Fruit fly (Drosophila melanogaster) ovary, adult (tissue): Measurements from ENCODE around the gene lawc.

Experiments
- CG17801 ChIP-seq: fragments of 200-800 bp; optimal IDR thresholded peaks from 2 replicates; lab custom pipeline; 2019; ENCODE audit warnings: missing biosample characterization, mild to moderate bottlenecking, missing genetic modification characterization, moderate library complexity; ENCODE audit not compliant: partially characterized antibody

The lawc gene

DNA sequence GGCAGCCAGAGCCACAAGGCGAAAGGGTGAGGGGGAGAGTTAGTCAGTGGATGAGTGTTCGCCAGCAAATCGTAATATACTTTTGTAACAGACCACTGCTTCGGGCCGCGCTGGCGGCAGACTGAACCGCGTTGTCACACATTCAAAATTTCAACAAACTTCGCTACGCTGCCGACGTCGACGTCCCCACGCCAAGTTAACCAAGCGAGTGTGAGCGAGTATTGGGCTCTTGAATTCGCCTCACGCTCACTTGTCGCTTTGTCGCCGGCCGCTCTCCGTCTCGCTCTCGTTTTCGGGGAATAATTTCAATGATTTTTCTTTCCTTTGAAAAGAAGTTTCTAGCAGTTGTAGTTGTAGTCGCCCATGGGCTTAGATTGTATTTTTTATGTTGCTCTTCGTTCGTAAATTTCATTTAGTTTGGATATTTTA is at the start of gene lawc:
TSS of gene lawc (minus strand) at position 127 of the 429 bp plus-strand sequence.
- TF ChIP-seq CG17801 (GFP tag; lab: Kevin White, UChicago) = peak; percentile 96

DNA sequence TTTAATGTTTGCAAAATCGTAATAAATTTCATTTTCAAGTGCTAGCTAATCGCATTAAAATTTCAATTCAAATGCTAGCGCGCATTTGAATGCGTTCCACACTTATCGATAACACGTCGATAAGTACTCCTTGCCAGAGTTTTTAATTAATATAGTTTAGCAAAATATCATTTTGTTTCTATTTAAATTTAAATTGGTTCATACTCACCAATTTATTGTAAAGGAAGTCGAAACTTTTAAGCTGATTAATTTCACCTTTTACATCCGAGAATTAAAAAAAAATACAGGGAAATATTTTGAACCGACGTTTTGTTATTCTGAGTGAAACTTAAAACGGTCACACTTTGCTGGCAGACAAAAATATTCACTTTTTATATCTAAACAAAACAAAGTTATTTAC is 49.7 kb upstream of the lawc start, which contains the start of gene Es2:
TSS of gene Es2 (plus strand) at position 333 of the 400 bp plus-strand sequence.
- no peak for TF ChIP-seq CG17801 (GFP tag; lab: Kevin White, UChicago)

- no peak for TF ChIP-seq CG17801 (GFP tag; lab: Kevin White, UChicago)
Observed at dm6 chrX:8460686-8461085, 49.2 kb upstream of the lawc start, which contains the start of gene CG15347. TSS of gene CG15347 (minus strand) at chrX:8460898.

DNA sequence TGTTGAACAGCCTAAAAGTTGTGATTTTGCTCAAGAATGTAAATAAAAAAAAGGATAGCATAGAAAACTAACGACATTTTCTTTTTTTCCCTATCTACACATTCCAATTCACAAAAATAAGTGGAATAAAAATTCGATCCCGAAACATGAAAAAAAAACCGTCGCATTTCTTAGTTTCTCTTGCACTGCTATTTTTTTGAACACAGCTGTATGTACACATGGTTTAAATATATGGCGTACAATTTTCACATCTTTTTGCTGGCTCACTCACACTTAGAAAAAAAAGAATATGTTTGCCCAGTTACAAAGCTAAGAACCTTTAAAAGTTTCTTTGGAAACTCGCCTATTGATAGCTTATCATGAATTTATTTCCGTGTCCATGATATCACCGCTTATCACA is 48.8 kb upstream of the lawc start:
- no peak for TF ChIP-seq CG17801 (GFP tag; lab: Kevin White, UChicago)

DNA sequence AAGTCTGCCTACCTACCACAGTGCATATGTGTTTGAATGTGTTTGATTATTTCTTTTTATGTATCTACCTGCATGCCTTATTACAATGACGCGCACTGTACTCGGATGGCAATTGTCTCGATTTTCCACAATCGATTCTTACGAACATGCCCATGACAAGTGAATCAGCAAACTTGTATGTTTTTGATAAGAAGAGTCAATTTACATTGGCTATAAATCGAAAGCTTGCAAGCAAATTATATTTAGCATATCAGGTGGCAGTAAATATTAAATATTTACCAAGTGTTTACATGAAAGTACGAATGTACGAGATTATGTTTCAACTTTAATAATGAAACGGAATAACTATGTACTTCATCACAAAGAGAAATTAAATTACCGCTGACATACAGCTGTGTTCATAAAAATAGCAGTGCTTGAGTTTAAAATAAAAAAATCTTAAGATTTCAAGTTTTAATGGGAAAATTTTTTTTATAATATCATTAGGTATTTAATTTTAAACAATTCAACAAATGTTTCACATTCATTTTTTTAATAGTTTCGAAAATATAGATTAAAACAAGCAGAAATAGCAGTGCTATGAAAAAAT is 48.1 kb upstream of the lawc start:
- TF ChIP-seq CG17801 (GFP tag; lab: Kevin White, UChicago) = no peak

- no peak for TF ChIP-seq CG17801 (GFP tag; lab: Kevin White, UChicago)
Observed at dm6 chrX:8457532-8457931, 46.1 kb upstream of the lawc start, which contains the start of gene CG32713. TSS of gene CG32713 (minus strand) at chrX:8457632.

DNA sequence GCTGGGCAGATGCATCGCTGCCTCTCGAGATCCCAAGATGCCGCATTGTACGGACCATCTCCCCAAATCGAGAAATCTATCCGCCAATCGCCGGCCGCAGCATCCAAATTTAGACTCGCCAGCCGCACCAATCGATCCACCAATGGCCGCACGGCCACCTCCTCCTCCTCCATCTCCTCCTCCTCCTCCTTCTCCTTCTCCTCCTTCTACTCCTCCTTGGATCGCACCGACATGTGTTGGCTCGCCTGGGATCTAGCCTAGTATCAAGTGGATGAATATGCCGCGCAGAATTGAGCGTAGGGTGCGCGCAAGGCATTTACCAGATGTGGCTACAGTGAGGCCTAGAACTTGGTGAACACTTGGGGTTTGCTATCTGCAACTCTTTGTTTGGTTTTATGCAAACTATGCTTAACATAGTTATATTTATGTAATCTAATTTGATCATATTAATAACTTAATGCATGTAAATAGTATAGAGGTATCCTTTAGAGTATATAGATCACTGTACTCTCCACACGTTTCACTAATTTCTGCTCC is 43.6 kb upstream of the lawc start, which contains the start of gene org-1:
TSS of gene org-1 (minus strand) at position 51 of the 537 bp plus-strand sequence.
- peak; percentile 89 for TF ChIP-seq CG17801 (GFP tag; lab: Kevin White, UChicago)

DNA sequence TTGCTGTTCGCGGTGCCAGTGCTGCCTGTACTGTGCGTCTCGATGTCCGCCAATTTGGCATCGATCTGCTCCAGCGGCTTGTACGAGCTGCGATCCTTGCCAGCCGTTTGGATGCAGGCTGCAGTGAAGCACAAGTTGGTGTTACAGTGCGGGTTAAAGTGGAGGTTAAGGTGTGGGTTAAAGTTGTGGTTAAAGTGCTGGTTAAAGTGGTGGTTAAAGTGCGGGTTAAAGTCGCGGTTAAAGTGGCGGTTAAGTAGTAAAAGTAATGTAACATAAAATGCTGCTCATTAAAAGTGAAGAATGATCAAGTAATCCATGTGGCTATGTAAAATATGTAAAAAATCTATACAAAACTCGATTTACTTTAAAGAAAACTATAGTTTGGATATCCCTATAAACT is 40.7 kb upstream of the lawc start:
- no peak for TF ChIP-seq CG17801 (GFP tag; lab: Kevin White, UChicago)

DNA sequence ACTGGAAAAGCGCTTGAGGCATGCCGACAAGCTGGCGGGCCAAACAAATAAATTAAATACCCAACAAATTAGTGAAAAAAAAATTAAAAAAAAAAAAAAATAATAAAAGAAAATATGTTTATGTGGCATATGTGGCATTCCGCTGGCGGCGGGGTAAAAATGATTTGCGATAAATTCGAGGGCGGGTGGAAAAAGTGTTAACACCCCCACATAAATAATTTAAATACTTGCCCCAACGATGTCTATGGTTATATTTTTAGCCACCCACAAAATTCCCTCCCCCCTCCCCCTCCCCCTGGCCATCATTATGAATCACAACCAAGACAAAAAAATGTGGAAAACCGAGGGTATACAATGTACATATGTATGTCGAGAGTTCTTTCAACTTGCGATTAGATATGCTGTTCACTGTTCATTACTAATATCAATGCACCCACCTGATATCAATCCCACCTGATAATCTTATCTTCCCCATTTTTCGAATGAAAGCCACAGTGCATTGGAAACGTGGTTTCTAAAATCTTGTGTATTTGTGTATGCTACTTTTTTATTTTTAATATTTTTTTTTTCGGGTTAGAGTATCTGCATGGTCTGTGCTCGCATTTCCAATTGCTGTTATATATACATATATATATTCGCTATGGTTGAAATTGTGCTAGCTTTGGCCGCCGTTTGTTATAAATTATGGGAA is 38.9 kb upstream of the lawc start:
- no peak for TF ChIP-seq CG17801 (GFP tag; lab: Kevin White, UChicago)

DNA sequence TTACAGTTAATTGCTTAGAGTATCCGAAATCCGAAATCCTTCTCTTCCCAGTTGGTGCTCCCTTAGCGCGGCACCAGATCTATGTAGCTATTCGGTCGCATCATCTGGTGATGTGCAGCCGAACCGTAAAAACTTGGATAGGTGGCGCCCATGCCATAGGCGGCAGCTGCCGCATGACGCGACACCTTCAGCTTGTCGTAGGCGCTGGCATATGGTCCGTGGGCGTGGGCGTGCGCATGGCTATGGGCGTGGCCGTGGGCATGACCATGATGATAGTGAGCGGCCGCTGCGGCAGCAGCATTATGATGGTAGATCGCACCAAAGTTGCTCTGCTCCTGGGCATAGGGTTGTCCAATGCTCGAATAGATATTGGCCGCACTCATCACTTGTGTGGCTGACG is 36.7 kb upstream of the lawc start:
- no peak for TF ChIP-seq CG17801 (GFP tag; lab: Kevin White, UChicago)

- TF ChIP-seq CG17801 (GFP tag; lab: Kevin White, UChicago) = no peak
Observed at dm6 chrX:8447166-8447565, 35.7 kb upstream of the lawc start.

- peak; percentile 9 for TF ChIP-seq CG17801 (GFP tag; lab: Kevin White, UChicago)
Observed at dm6 chrX:8444883-8445572, 33.6 kb upstream of the lawc start.

DNA sequence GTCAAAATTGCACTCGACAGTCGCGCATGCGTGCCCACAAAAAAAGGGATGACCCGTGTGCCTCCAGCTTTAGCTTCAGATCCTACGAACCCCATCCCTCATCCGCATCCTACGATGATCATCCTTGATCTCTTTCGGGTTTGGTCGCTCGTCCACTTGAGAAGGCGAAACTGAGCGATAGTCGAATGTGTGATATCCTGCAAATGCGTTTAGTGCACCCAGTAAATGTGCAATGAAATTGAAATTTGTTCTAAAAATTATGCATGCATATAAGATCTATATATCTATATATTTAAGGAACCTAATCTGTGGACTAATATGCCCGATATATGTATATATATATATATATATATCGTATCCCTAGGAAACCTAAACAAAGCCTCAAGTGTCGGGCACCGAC is 32.8 kb upstream of the lawc start:
- no peak for TF ChIP-seq CG17801 (GFP tag; lab: Kevin White, UChicago)

dm6 chrX:8442912-8443311 is 31.5 kb upstream of the lawc start:
- no peak for TF ChIP-seq CG17801 (GFP tag; lab: Kevin White, UChicago)

DNA sequence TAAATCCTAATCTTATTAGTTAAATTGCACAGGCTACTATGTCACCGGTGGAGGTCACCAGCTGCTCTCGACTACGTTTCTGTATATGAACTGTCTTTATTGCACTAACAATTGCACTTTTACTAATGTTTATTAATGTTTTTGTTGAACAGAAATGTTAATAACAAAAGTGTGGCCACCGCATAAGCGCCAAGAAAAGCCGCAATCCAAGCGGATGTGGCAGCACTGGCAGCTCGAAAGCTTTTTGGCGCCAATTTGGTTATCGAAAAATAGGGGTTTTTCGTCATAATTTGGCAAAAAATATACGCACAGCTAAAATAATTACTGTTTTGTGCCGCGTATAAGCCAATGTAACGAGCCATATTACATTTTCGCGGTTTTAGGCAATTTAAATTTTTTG is 30.7 kb upstream of the lawc start, which contains the start of gene CG12123:
TSS of gene CG12123 (minus strand) at position 188 of the 400 bp plus-strand sequence.
- no peak for TF ChIP-seq CG17801 (GFP tag; lab: Kevin White, UChicago)
